Fruit fly (Drosophila melanogaster): Measurements from ENCODE around the gene Ncoa6.

The Ncoa6 gene

dm6 chr2L:5306373-5306997, 20.0 kb downstream of the Ncoa6 start (continued):
- TF ChIP-seq ssp (GFP tag; IDR thresholded peaks at IDR 0.05), result no peak
- TF ChIP-seq slp2 (GFP tag; optimal IDR thresholded peaks at IDR 0.05), result no peak
- TF ChIP-seq wdn (GFP tag; IDR thresholded peaks at IDR 0.05), result no peak
- TF ChIP-seq CG30431 (GFP tag; optimal IDR thresholded peaks at IDR 0.05), result no peak
- no peak for TF ChIP-seq nerfin-2 (GFP tag; IDR thresholded peaks at IDR 0.05; ENCODE audit: partially characterized antibody)
- TF ChIP-seq shn (GFP tag; optimal IDR thresholded peaks at IDR 0.05), result no peak
- TF ChIP-seq Doc3 (GFP tag; IDR thresholded peaks at IDR 0.05; ENCODE audit: partially characterized antibody), result no peak
- TF ChIP-seq CG7556 (GFP tag; optimal IDR thresholded peaks at IDR 0.05), result no peak
- TF ChIP-seq CG6654 (GFP tag; optimal IDR thresholded peaks at IDR 0.05), result no peak
- peak; percentile 88; the same call in 3 of the 4 replicates for TF ChIP-seq chinmo (GFP tag; IDR thresholded peaks at IDR 0.05; ENCODE audit: partially characterized antibody)
- no peak for TF ChIP-seq CG6791 (GFP tag; IDR thresholded peaks at IDR 0.05; ENCODE audit: partially characterized antibody)
- no peak for TF ChIP-seq exex (tag; optimal IDR thresholded peaks at IDR 0.05)
- TF ChIP-seq Med (GFP tag), result peak; percentile 68
- TF ChIP-seq CG3065 (GFP tag; optimal IDR thresholded peaks at IDR 0.05), result no peak
- no peak for TF ChIP-seq CG4282 (GFP tag; optimal IDR thresholded peaks at IDR 0.05)
- no peak for TF ChIP-seq CG12659 (GFP tag; optimal IDR thresholded peaks at IDR 0.05)
- TF ChIP-seq onecut (GFP tag; IDR thresholded peaks at IDR 0.05), result no peak
- TF ChIP-seq Blimp-1 (GFP tag; optimal IDR thresholded peaks at IDR 0.05), result peak; percentile 18
- TF ChIP-seq Max (GFP tag; optimal IDR thresholded peaks at IDR 0.05), result no peak
- no peak for TF ChIP-seq CG8281 (tag; optimal IDR thresholded peaks at IDR 0.05)
- TF ChIP-seq H2.0 (GFP tag; IDR thresholded peaks at IDR 0.05), result no peak
- TF ChIP-seq gcm (GFP tag; optimal IDR thresholded peaks at IDR 0.05), result peak; percentile 30
- no peak for TF ChIP-seq nau (GFP tag; optimal IDR thresholded peaks at IDR 0.05)
- peak; percentile 1 for TF ChIP-seq CG3163 (GFP tag; optimal IDR thresholded peaks at IDR 0.05)
- TF ChIP-seq rib (GFP tag; IDR thresholded peaks at IDR 0.05), result peak; percentile 77; the same call in 1 of the 2 replicates
- TF ChIP-seq CG18764 (GFP tag; optimal IDR thresholded peaks at IDR 0.05), result no peak
- TF ChIP-seq CG14667 (GFP tag; IDR thresholded peaks at IDR 0.05), result no peak
- TF ChIP-seq zf30C (GFP tag; optimal IDR thresholded peaks at IDR 0.05), result no peak
- no peak for TF ChIP-seq Hr3 (GFP tag; optimal IDR thresholded peaks at IDR 0.05)
- no peak for TF ChIP-seq hbn (GFP tag; IDR thresholded peaks at IDR 0.05; ENCODE audit: partially characterized antibody)
- TF ChIP-seq D (optimal IDR thresholded peaks at IDR 0.05), result no peak
- no peak for TF ChIP-seq D (GFP tag; optimal IDR thresholded peaks at IDR 0.05)
- TF ChIP-seq tio (GFP tag; optimal IDR thresholded peaks at IDR 0.05), result no peak
- no peak for TF ChIP-seq sisA (GFP tag; IDR thresholded peaks at IDR 0.05)
- TF ChIP-seq Bdp1 (GFP tag; optimal IDR thresholded peaks at IDR 0.05), result no peak
- TF ChIP-seq CG10267 (tag; optimal IDR thresholded peaks at IDR 0.05), result no peak
- TF ChIP-seq gem (tag; optimal IDR thresholded peaks at IDR 0.05), result no peak
- TF ChIP-seq sd (tag; optimal IDR thresholded peaks at IDR 0.05), result no peak
- no peak for TF ChIP-seq Ets65A (GFP tag)
- TF ChIP-seq CG17912 (GFP tag; optimal IDR thresholded peaks at IDR 0.05), result no peak
- TF ChIP-seq CG10979 (tag; optimal IDR thresholded peaks at IDR 0.05), result no peak
- TF ChIP-seq Nf-YC (tag; optimal IDR thresholded peaks at IDR 0.05), result peak; percentile 18
- no peak for TF ChIP-seq CG32767 (GFP tag; IDR thresholded peaks at IDR 0.05)
- TF ChIP-seq grn (GFP tag; optimal IDR thresholded peaks at IDR 0.05), result no peak
- TF ChIP-seq odd (GFP tag; optimal IDR thresholded peaks at IDR 0.05), result no peak
- no peak for TF ChIP-seq Poxn (GFP tag; IDR thresholded peaks at IDR 0.05)
- no peak for TF ChIP-seq maf-S (GFP tag; optimal IDR thresholded peaks at IDR 0.05)
- no peak for TF ChIP-seq slou (GFP tag; optimal IDR thresholded peaks at IDR 0.05)
- no peak for TF ChIP-seq CG18476 (GFP tag; optimal IDR thresholded peaks at IDR 0.05)
- no peak for TF ChIP-seq CG8359 (GFP tag; optimal IDR thresholded peaks at IDR 0.05; ENCODE audit: borderline replicate concordance)
- no peak for TF ChIP-seq CG15011 (GFP tag; optimal IDR thresholded peaks at IDR 0.05)

All from whole organism, embryonic.